Worm (Caenorhabditis elegans) whole organism, L1 larva: ENCODE data around the gene cal-7.
A peak's percentile ranks its signal among the peaks of the same experiment; 100 is the strongest.

Source experiments
- C04F5.9 ChIP-seq: sonication (generic microtip); optimal IDR thresholded peaks from 2 replicates; lab custom pipeline; 2016; ENCODE audit warnings: missing genetic modification characterization, missing compliant biosample characterization
- C34B4.2 ChIP-seq: sonication (generic microtip); optimal IDR thresholded peaks from 2 replicates; lab custom pipeline; 2017; ENCODE audit warnings: mild to moderate bottlenecking, missing genetic modification characterization, missing compliant biosample characterization
- F16B12.6 ChIP-seq: fragments of 150-350 bp; optimal IDR thresholded peaks from 2 replicates; lab custom pipeline; 2014; ENCODE audit warnings: missing biosample characterization, missing genetic modification characterization
- Y116A8C.19 ChIP-seq: sonication (generic microtip); optimal IDR thresholded peaks from 2 replicates; lab custom pipeline; 2016; ENCODE audit warnings: missing compliant biosample characterization, missing genetic modification characterization, borderline replicate concordance
- aha-1 ChIP-seq: fragments of 150-350 bp; optimal IDR thresholded peaks from 2 replicates; lab custom pipeline; 2014; ENCODE audit warnings: missing biosample characterization, missing genetic modification characterization
- ama-1 ChIP-seq: fragments of 150-350 bp; optimal IDR thresholded peaks from 2 replicates; lab custom pipeline; 2014
- blmp-1 ChIP-seq: fragments of 150-350 bp; optimal IDR thresholded peaks from 2 replicates; lab custom pipeline; 2014; ENCODE audit warnings: missing biosample characterization, missing genetic modification characterization
- ceh-63 ChIP-seq: fragments of 200-800 bp; sonication (Bioruptor generic); optimal IDR thresholded peaks from 2 replicates; lab custom pipeline; 2018; ENCODE audit warnings: mild to moderate bottlenecking, missing genetic modification characterization, missing compliant biosample characterization
- ceh-8 ChIP-seq: fragments of 200-800 bp; sonication (Bioruptor generic); optimal IDR thresholded peaks from 2 replicates; lab custom pipeline; 2018; ENCODE audit warnings: mild to moderate bottlenecking, missing genetic modification characterization, moderate library complexity, missing compliant biosample characterization
- ceh-90 ChIP-seq: sonication (generic microtip); optimal IDR thresholded peaks from 2 replicates; lab custom pipeline; 2016; ENCODE audit warnings: missing genetic modification characterization, missing compliant biosample characterization
- dsc-1 ChIP-seq: sonication (generic microtip); optimal IDR thresholded peaks from 2 replicates; lab custom pipeline; 2016; ENCODE audit warnings: mild to moderate bottlenecking, missing genetic modification characterization, missing compliant biosample characterization
- efl-3 ChIP-seq: fragments of 200-800 bp; sonication (Bioruptor generic); optimal IDR thresholded peaks from 2 replicates; lab custom pipeline; 2018; ENCODE audit warnings: mild to moderate bottlenecking, missing genetic modification characterization, missing compliant biosample characterization
- egl-13 ChIP-seq: sonication (generic microtip); optimal IDR thresholded peaks from 2 replicates; lab custom pipeline; 2016; ENCODE audit warnings: missing genotype, missing genetic modification reagents, missing genetic modification characterization, missing compliant biosample characterization
- egl-27 ChIP-seq, 2 experiments: fragments of 150-350 bp in 1 of 2; sonication (generic microtip); optimal IDR thresholded peaks; 3 replicates each; lab custom pipeline; 2017 to 2018; ENCODE audit warnings: missing biosample characterization in 2 of 2, missing genetic modification characterization in 2 of 2, missing genetic modification reagents in 2 of 2
- elt-2 ChIP-seq: sonication (generic microtip); optimal IDR thresholded peaks from 2 replicates; lab custom pipeline; 2016; ENCODE audit warnings: missing genetic modification characterization, mild to moderate bottlenecking, inconsistent platforms, missing compliant biosample characterization, missing genetic modification reagents
- elt-3 ChIP-seq, 6 experiments: fragments of 150-350 bp in 1 of 6; sonication (generic microtip); optimal IDR thresholded peaks; 2 replicates each; lab custom pipeline; 2017 to 2018; ENCODE audit warnings: missing biosample characterization in 6 of 6, missing genetic modification characterization in 6 of 6, inconsistent platforms in 1 of 6
- fkh-4 ChIP-seq: sonication (generic microtip); optimal IDR thresholded peaks from 2 replicates; lab custom pipeline; 2016; ENCODE audit warnings: missing compliant biosample characterization, missing genetic modification characterization, borderline replicate concordance
- fos-1 ChIP-seq: fragments of 150-350 bp; optimal IDR thresholded peaks from 2 replicates; lab custom pipeline; 2014; ENCODE audit warnings: missing biosample characterization, missing genetic modification characterization
- grh-1 ChIP-seq: fragments of 200-800 bp; sonication (Bioruptor generic); IDR thresholded peaks from 2 replicates; pipeline ENCODE4 v1.3.6; 2022; ENCODE audit warnings: missing genetic modification reagents, missing genetic modification characterization, missing compliant biosample characterization
- hlh-4 ChIP-seq: sonication (generic microtip); optimal IDR thresholded peaks from 2 replicates; lab custom pipeline; 2016; ENCODE audit warnings: mild to moderate bottlenecking, missing genetic modification characterization, missing compliant biosample characterization
- irx-1 ChIP-seq: sonication (generic microtip); optimal IDR thresholded peaks from 2 replicates; lab custom pipeline; 2016; ENCODE audit warnings: missing genetic modification characterization, missing compliant biosample characterization
- jun-1 ChIP-seq: fragments of 150-350 bp; optimal IDR thresholded peaks from 2 replicates; lab custom pipeline; 2014; ENCODE audit warnings: missing biosample characterization, missing genetic modification reagents, missing genetic modification characterization
- lin-39 ChIP-seq: fragments of 150-350 bp; optimal IDR thresholded peaks from 2 replicates; lab custom pipeline; 2014; ENCODE audit warnings: missing biosample characterization, missing genetic modification reagents, missing genetic modification characterization
- lsy-2 ChIP-seq, 2 experiments: fragments of 150-350 bp; optimal IDR thresholded peaks; 2 replicates each; lab custom pipeline; 2014; ENCODE audit warnings: missing biosample characterization in 2 of 2, missing genetic modification characterization in 2 of 2
- mdl-1 ChIP-seq, 2 experiments: fragments of 150-350 bp; optimal IDR thresholded peaks; 2 replicates each; lab custom pipeline; 2014 to 2017; ENCODE audit warnings: missing biosample characterization in 2 of 2, missing genetic modification characterization in 2 of 2, inconsistent platforms in 1 of 2
- nhr-11 ChIP-seq: fragments of 150-350 bp; optimal IDR thresholded peaks from 2 replicates; lab custom pipeline; 2014; ENCODE audit warnings: missing biosample characterization, missing genetic modification characterization
- nhr-12 ChIP-seq: sonication (generic microtip); optimal IDR thresholded peaks from 2 replicates; lab custom pipeline; 2017; ENCODE audit warnings: missing biosample characterization, missing genetic modification characterization
- nhr-19 ChIP-seq: fragments of 200-800 bp; sonication (Bioruptor generic); conservative IDR thresholded peaks from 2 replicates; pipeline ENCODE4 v1.3.6; 2022; ENCODE audit warnings: missing genetic modification characterization, missing compliant biosample characterization
- nhr-71 ChIP-seq: sonication (generic microtip); optimal IDR thresholded peaks from 2 replicates; lab custom pipeline; 2016; ENCODE audit warnings: mild to moderate bottlenecking, missing genetic modification characterization, moderate library complexity, missing compliant biosample characterization
- nhr-77 ChIP-seq: fragments of 150-350 bp; optimal IDR thresholded peaks from 2 replicates; lab custom pipeline; 2014; ENCODE audit warnings: missing biosample characterization, missing genetic modification characterization
- nhr-85 ChIP-seq: sonication (generic microtip); peaks from one replicate; lab custom pipeline; 2016; ENCODE audit warnings: missing genetic modification characterization, inconsistent platforms, missing compliant biosample characterization
- pqm-1 ChIP-seq: sonication (generic microtip); optimal IDR thresholded peaks from 3 replicates; lab custom pipeline; 2017; ENCODE audit warnings: missing biosample characterization, missing genetic modification characterization
- snpc-4 ChIP-seq: fragments of 150-350 bp; optimal IDR thresholded peaks from 2 replicates; lab custom pipeline; 2014; ENCODE audit warnings: missing biosample characterization, missing genetic modification characterization
- snu-23 ChIP-seq: sonication (generic microtip); optimal IDR thresholded peaks from 2 replicates; lab custom pipeline; 2016; ENCODE audit warnings: missing genetic modification characterization, missing compliant biosample characterization
- sptf-1 ChIP-seq: fragments of 150-350 bp; optimal IDR thresholded peaks from 2 replicates; lab custom pipeline; 2014; ENCODE audit warnings: missing biosample characterization, missing genetic modification characterization
- sup-37 ChIP-seq: fragments of 200-800 bp; sonication (Bioruptor generic); optimal IDR thresholded peaks from 2 replicates; lab custom pipeline; 2018; ENCODE audit warnings: mild to moderate bottlenecking, missing genetic modification characterization, missing compliant biosample characterization
- swsn-7 ChIP-seq: sonication (generic microtip); optimal IDR thresholded peaks from 2 replicates; lab custom pipeline; 2016; ENCODE audit warnings: missing genetic modification characterization, missing compliant biosample characterization
- tlp-1 ChIP-seq: fragments of 150-350 bp; optimal IDR thresholded peaks from 2 replicates; lab custom pipeline; 2014; ENCODE audit warnings: missing biosample characterization, missing genetic modification characterization
- unc-130 ChIP-seq: fragments of 150-350 bp; optimal IDR thresholded peaks from 2 replicates; lab custom pipeline; 2017; ENCODE audit warnings: missing biosample characterization, missing genetic modification characterization, inconsistent platforms
- vab-15 ChIP-seq: sonication (generic microtip); optimal IDR thresholded peaks from 2 replicates; lab custom pipeline; 2017; ENCODE audit warnings: missing genotype, mild to moderate bottlenecking, missing genetic modification characterization, missing compliant biosample characterization
- xbp-1 ChIP-seq: sonication (generic microtip); optimal IDR thresholded peaks from 2 replicates; lab custom pipeline; 2016; ENCODE audit warnings: missing genetic modification characterization, missing compliant biosample characterization
- zip-4 ChIP-seq: fragments of 200-800 bp; sonication (Bioruptor generic); optimal IDR thresholded peaks from 2 replicates; lab custom pipeline; 2018; ENCODE audit warnings: mild to moderate bottlenecking, missing genetic modification characterization, moderate library complexity, missing compliant biosample characterization
- ztf-11 ChIP-seq, 2 experiments: sonication (generic microtip); optimal IDR thresholded peaks; 2 replicates each; lab custom pipeline; 2016 to 2017; ENCODE audit warnings: missing genetic modification characterization in 2 of 2, missing biosample characterization in 1 of 2, missing compliant biosample characterization in 1 of 2

cal-7 gene

DNA sequence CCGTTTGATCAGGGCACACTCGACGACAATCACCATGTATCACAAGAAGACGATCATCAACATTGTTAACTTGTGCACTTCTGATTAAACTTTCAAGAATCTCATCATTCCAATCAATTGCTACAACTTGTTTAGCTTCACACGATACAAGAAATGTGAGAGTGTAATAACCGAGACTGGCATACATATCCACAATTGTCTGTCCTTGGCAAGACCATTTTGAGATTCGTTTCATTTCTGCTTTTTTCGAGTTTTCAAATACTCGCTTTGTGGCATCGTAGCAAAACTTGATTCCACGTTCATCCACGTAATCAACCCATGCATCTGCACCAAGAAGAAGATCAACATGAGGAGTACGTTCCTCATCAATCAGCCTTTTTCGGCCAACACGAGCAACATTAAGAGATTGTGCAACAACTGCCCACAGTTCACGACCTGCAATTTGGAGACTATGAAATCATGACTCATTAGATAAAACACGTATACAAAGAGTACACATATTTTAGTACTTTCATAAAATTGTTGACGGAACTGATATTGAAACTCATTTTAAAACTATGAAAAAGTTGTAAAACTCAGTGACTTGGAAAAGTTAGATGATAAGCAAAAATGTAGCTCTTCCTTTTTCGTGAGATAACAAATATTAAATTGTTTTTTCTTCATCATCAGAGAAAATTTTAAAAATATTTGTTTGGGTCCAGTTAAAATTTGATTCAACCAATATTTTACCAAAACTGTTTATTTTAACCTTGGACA is 21.3 kb upstream of the cal-7 start:
- TF ChIP-seq irx-1, result no peak
- TF ChIP-seq dsc-1 (tag; lab: Kevin White, UChicago), result no peak
- no peak for TF ChIP-seq F16B12.6 (tag; lab: Kevin White, UChicago)
- TF ChIP-seq elt-2 (tag; lab: Kevin White, UChicago), result peak; percentile 51

DNA sequence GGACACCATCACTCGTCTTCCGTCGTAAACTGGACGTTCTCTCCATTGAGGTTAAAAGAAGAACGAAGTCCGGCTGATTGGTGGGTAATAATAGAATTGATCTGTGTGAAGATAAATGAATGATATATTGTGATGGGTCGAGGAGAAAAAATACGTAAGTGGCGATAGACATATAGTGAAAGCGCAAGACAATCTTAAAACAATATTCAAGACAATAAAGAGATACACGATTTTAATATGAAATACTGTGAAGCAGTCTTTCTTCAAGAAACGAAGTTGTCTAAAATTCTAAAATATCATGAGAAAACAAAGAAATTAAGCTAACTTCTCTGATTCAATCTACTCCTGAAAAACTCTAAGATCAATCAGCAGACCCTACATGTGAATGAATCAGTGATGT is 20.4 kb upstream of the cal-7 start, which contains the start of gene F40F9.10:
Gene F40F9.10, minus strand, starts transcription at position 101 of the 400 bp plus-strand sequence.
- TF ChIP-seq sptf-1 (tag; lab: Kevin White, UChicago), result no peak

DNA sequence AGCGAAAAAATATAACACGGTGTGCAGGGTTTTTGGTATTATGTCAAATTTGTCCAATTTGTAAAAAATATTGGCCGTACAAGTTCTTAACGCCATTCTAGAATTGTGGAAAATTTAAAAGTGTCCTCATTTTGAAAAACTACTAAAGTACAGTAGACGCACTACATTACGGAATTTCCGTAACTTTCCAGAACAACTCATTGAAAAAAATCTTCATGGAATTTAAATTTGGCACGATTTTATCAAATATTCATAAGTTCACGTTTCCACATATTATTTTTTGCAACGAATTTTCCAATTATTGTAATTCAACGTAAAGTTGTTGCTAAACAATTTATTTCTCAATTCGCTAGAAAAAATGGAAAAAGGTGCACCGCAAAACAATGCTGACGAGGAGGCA is 19.0 kb upstream of the cal-7 start, which contains the start of gene F40F9.3:
Gene F40F9.3, plus strand, starts transcription at position 301 of the 400 bp plus-strand sequence.
- TF ChIP-seq tlp-1, result no peak
- TF ChIP-seq lin-39, result no peak
- TF ChIP-seq hlh-4 (tag; lab: Kevin White, UChicago), result no peak
- no peak for TF ChIP-seq nhr-11 (tag; lab: Kevin White, UChicago)
- no peak for TF ChIP-seq efl-3
- no peak for TF ChIP-seq snu-23 (GFP tag; lab: Kevin White, UChicago)
- TF ChIP-seq blmp-1, result no peak
- no peak for TF ChIP-seq dsc-1 (tag; lab: Kevin White, UChicago)

DNA sequence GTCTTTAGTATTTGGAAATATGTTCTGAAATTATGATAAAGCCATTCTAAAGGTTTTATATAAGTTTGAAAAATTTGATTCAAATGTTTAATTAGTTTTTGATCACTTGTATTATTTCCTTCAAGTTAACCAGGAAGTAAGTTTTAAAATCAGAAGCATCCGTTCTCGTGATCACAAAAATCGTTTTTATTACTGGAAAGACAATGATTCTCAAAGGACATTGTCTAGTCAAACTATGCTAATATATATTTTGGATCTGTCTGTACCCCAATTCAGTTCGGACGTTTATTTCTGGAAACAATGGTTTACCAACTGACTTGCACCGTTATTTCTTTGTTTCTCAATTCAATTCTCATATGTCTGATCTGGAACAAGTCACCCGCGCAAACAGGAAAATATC is 17.5 kb upstream of the cal-7 start, which contains the start of gene str-188:
Gene str-188, plus strand, starts transcription at position 301 of the 400 bp plus-strand sequence.
- TF ChIP-seq ceh-8 (GFP tag; lab: Kevin White, UChicago) (no peak), lin-39 (no peak), tlp-1 (no peak), Y116A8C.19 (tag; lab: Kevin White, UChicago) (no peak), zip-4 (GFP tag; lab: Kevin White, UChicago) (no peak), pqm-1 (no peak), fkh-4 (no peak), egl-27 (tag; optimal IDR thresholded peaks at IDR 0.05; lab: Kevin White, UChicago) (no peak), hlh-4 (tag; lab: Kevin White, UChicago) (no peak), mdl-1 (tag; optimal IDR thresholded peaks at IDR 0.05; lab: Kevin White, UChicago) (no peak), C04F5.9 (no peak), nhr-12 (tag; lab: Kevin White, UChicago) (no peak), swsn-7 (no peak), ceh-63 (GFP tag; lab: Kevin White, UChicago) (no peak), vab-15 (tag; lab: Kevin White, UChicago) (no peak), xbp-1 (tag; lab: Kevin White, UChicago) (no peak), fos-1 (tag; lab: Kevin White, UChicago) (no peak)

DNA sequence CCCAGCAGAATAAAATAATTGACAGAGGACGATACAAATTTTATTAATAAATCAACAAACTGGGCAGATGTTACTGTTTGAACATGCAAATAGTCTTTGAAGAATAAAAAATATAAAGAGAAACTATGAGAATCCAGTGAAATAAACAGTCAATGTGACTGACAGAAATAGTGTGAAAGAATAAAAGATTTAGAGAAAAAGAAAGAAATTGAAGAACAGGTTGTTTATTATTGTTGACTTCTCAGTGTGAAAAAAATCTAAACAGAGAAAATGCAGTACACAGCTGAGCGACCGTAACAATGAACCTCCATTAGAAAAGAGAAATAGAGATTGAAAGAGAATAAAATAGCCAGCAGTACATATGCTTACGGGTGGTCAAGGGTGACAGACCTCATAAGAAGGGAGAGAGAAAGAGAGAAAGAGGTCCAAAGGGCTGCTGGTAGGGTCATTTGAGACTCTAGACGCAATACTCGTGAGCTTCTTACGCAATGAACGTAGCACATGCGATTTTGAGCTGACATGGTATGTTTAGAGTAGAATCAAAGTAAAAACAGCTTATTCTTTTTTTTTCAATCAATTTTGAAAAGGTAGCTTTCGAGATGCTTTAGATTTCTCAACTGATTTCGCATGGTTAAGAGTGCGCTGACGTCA is 9.8 kb upstream of the cal-7 start, which contains the start of gene slcr-46.3:
Gene slcr-46.3, minus strand, starts transcription at position 86 of the 651 bp plus-strand sequence.
- TF ChIP-seq dsc-1 (tag; lab: Kevin White, UChicago) (no peak), F16B12.6 (tag; lab: Kevin White, UChicago) (no peak), unc-130 (tag; lab: Kevin White, UChicago) (no peak), grh-1 (GFP tag; lab: Robert Waterston, UW) (no peak), nhr-71 (tag; lab: Kevin White, UChicago) (no peak), snpc-4 (no peak), aha-1 (tag; lab: Kevin White, UChicago) (no peak), ztf-11 (tag; optimal IDR thresholded peaks at IDR 0.05; lab: Kevin White, UChicago) (no peak), lsy-2 (tag; optimal IDR thresholded peaks at IDR 0.05; lab: Kevin White, UChicago) (peak in 1 of 2 experiments; percentile 49), nhr-77 (tag; lab: Kevin White, UChicago) (no peak), ama-1 (no peak), elt-2 (tag; lab: Kevin White, UChicago) (no peak), ceh-90 (no peak), vab-15 (tag; lab: Kevin White, UChicago) (no peak), C34B4.2 (no peak), ceh-8 (GFP tag; lab: Kevin White, UChicago) (no peak), elt-3 (tag; optimal IDR thresholded peaks at IDR 0.05; lab: Kevin White, UChicago) (peak in 1 of 6 experiments; percentile 9), snu-23 (GFP tag; lab: Kevin White, UChicago) (peak; percentile 21), sup-37 (GFP tag; lab: Kevin White, UChicago) (no peak), jun-1 (tag; lab: Kevin White, UChicago) (no peak), nhr-85 (tag; lab: Kevin White, UChicago) (peak; percentile 76), hlh-4 (tag; lab: Kevin White, UChicago) (no peak), egl-13 (no peak), nhr-19 (GFP tag; lab: Robert Waterston, UW) (no peak)
